Worm (Caenorhabditis elegans) whole organism, mixed stage, embryonic: ENCODE data around the gene vps-33.1.

Experiments
- lin-13 ChIP-seq: fragments of 150-350 bp; optimal IDR thresholded peaks from 2 replicates; lab custom pipeline; 2014; ENCODE audit warnings: missing biosample characterization, missing genetic modification characterization
- nhr-76 ChIP-seq: sonication (generic microtip); optimal IDR thresholded peaks from 2 replicates; lab custom pipeline; 2017; ENCODE audit warnings: missing biosample characterization, missing genetic modification characterization
- snpc-4 ChIP-seq: fragments of 150-350 bp; optimal IDR thresholded peaks from 2 replicates; lab custom pipeline; 2014; ENCODE audit warnings: missing biosample characterization, missing genetic modification characterization
- unc-39 ChIP-seq: fragments of 150-350 bp; optimal IDR thresholded peaks from 2 replicates; lab custom pipeline; 2014; ENCODE audit warnings: missing biosample characterization, missing genetic modification characterization
- ztf-11 ChIP-seq: fragments of 150-350 bp; optimal IDR thresholded peaks from 2 replicates; lab custom pipeline; 2014; ENCODE audit warnings: missing biosample characterization, missing genetic modification characterization

DNA sequence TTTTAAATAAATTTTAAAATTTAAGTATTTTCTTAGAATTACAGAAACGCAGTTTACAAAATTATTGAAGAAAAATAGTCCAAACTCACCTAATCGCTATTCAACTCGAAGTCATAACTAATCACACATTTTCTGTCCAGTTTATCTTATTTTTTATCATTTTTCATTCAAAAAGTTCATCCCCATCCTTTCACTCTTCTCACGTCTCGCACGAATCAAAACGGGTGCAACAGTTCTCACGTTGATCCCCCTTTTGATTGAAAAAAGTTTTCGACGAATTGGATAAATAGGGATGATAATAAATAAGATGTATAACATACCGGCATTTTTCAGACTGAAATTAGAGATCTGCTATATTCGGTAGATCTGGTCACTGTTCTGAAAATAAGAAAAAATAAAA, 9.0 kb downstream of the vps-33.1 start:
- TF ChIP-seq nhr-76 (tag; lab: Kevin White, UChicago), result no peak
- TF ChIP-seq snpc-4 (tag; lab: Kevin White, UChicago), result no peak
- no peak for TF ChIP-seq unc-39 (tag; lab: Kevin White, UChicago)
- TF ChIP-seq lin-13 (tag; lab: Kevin White, UChicago), result no peak
- no peak for TF ChIP-seq ztf-11
